Worm (Caenorhabditis elegans): Measurements from ENCODE around the gene emb-9.

emb-9 gene

ce11 chrIII:9299116-9299515 lies 45.1 kb downstream of the emb-9 start:
- TF ChIP-seq nhr-21 (tag; optimal IDR thresholded peaks at IDR 0.05) (no peak), snpc-4 (tag; optimal IDR thresholded peaks at IDR 0.05) (no peak), C34F6.9 (tag; optimal IDR thresholded peaks at IDR 0.05) (no peak), lsy-2 (tag; optimal IDR thresholded peaks at IDR 0.05) (no peak), sem-4 (tag; optimal IDR thresholded peaks at IDR 0.05) (no peak), egl-27 (tag; optimal IDR thresholded peaks at IDR 0.05) (no peak), lin-39 (tag; optimal IDR thresholded peaks at IDR 0.05) (no peak), mdl-1 (tag; optimal IDR thresholded peaks at IDR 0.05) (no peak), dmd-4 (tag; optimal IDR thresholded peaks at IDR 0.05) (no peak), nhr-11 (tag; optimal IDR thresholded peaks at IDR 0.05) (no peak), sma-9 (GFP tag; optimal IDR thresholded peaks at IDR 0.05) (no peak), sma-9 (tag; optimal IDR thresholded peaks at IDR 0.05) (no peak), unc-55 (GFP tag; optimal IDR thresholded peaks at IDR 0.05) (no peak), ZK546.5 (tag; optimal IDR thresholded peaks at IDR 0.05) (no peak), lin-13 (GFP tag; optimal IDR thresholded peaks at IDR 0.05) (no peak), gmeb-1 (tag; optimal IDR thresholded peaks at IDR 0.05) (no peak), ztf-4 (tag; optimal IDR thresholded peaks at IDR 0.05) (no peak), nhr-23 (tag; optimal IDR thresholded peaks at IDR 0.05) (no peak)

- TF ChIP-seq R02D3.7 (tag; optimal IDR thresholded peaks at IDR 0.05) (no peak), ZK546.5 (tag; optimal IDR thresholded peaks at IDR 0.05) (no peak)
Observed at ce11 chrIII:9297345-9297744, 46.9 kb downstream of the emb-9 start, which contains the start of gene K01B6.4. Gene K01B6.4 (minus strand): TSS chrIII:9297445.

- TF ChIP-seq crh-2 (tag; optimal IDR thresholded peaks at IDR 0.05) (peak; percentile 66), fos-1 (tag; optimal IDR thresholded peaks at IDR 0.05) (peak; percentile 87), sma-9 (GFP tag; optimal IDR thresholded peaks at IDR 0.05) (peak; percentile 64), sma-9 (tag; optimal IDR thresholded peaks at IDR 0.05) (no peak), aly-2 (tag; optimal IDR thresholded peaks at IDR 0.05) (no peak), sem-4 (tag; optimal IDR thresholded peaks at IDR 0.05) (no peak), gmeb-1 (tag; optimal IDR thresholded peaks at IDR 0.05) (peak; percentile 42), ZK546.5 (tag; optimal IDR thresholded peaks at IDR 0.05) (no peak), nhr-23 (tag; optimal IDR thresholded peaks at IDR 0.05) (no peak), ceh-16 (tag; optimal IDR thresholded peaks at IDR 0.05) (no peak), lin-11 (tag; optimal IDR thresholded peaks at IDR 0.05) (no peak), nhr-129 (tag; optimal IDR thresholded peaks at IDR 0.05) (no peak), skn-1 (tag; optimal IDR thresholded peaks at IDR 0.05) (no peak)
Observed at ce11 chrIII:9289815-9290214, 54.4 kb downstream of the emb-9 start.

ce11 chrIII:9288540-9288939 lies 55.7 kb downstream of the emb-9 start:
- TF ChIP-seq nhr-77 (tag; optimal IDR thresholded peaks at IDR 0.05) (no peak), elt-3 (tag; optimal IDR thresholded peaks at IDR 0.05) (no peak), nhr-237 (tag; optimal IDR thresholded peaks at IDR 0.05) (no peak), elt-1 (tag; optimal IDR thresholded peaks at IDR 0.05) (no peak), sma-9 (GFP tag; optimal IDR thresholded peaks at IDR 0.05) (no peak), sma-9 (tag; optimal IDR thresholded peaks at IDR 0.05) (no peak), fos-1 (tag; optimal IDR thresholded peaks at IDR 0.05) (peak; percentile 28), egl-27 (tag; optimal IDR thresholded peaks at IDR 0.05) (no peak)

All from whole organism, L2 larva.